Fruit fly (Drosophila melanogaster) whole organism, embryonic: ENCODE results near the gene Mst89B.
A peak's percentile ranks its signal among the peaks of the same experiment; 100 is the strongest.

Source experiments
- Antp ChIP-seq: fragments of 200-800 bp; sonication (Bioruptor generic); optimal IDR thresholded peaks from 3 replicates; lab custom pipeline; 2016; ENCODE audit warnings: missing biosample characterization, missing genetic modification characterization
- Atf3 ChIP-seq: fragments of 200-800 bp; sonication (Bioruptor generic); optimal IDR thresholded peaks from 3 replicates; lab custom pipeline; 2016; ENCODE audit warnings: missing biosample characterization, missing genetic modification characterization
- Bgb ChIP-seq: fragments of 200-800 bp; sonication (Bioruptor generic); IDR thresholded peaks from 2 replicates; pipeline ENCODE4 v1.3.6; 2022; ENCODE audit warnings: missing biosample characterization, missing genetic modification characterization; ENCODE audit not compliant: partially characterized antibody
- CG1024 ChIP-seq: fragments of 200-800 bp; sonication (Bioruptor generic); IDR thresholded peaks from 2 replicates; pipeline ENCODE4 v1.3.6; 2022; ENCODE audit warnings: missing biosample characterization, missing genetic modification characterization
- CG11504 ChIP-seq: fragments of 200-800 bp; sonication (Bioruptor generic); optimal IDR thresholded peaks from 3 replicates; lab custom pipeline; 2019; ENCODE audit warnings: missing biosample characterization, mild to moderate bottlenecking, missing genetic modification characterization, moderate library complexity
- CG12071 ChIP-seq: fragments of 200-800 bp; sonication (Bioruptor generic); optimal IDR thresholded peaks from 3 replicates; lab custom pipeline; 2018; ENCODE audit warnings: missing biosample characterization, mild to moderate bottlenecking, missing genetic modification characterization
- CG12744 ChIP-seq: fragments of 200-800 bp; sonication (Bioruptor generic); optimal IDR thresholded peaks from 2 replicates; lab custom pipeline; 2016; ENCODE audit warnings: missing biosample characterization, missing genetic modification characterization
- CG13894 ChIP-seq: fragments of 200-800 bp; sonication (Bioruptor generic); optimal IDR thresholded peaks from 3 replicates; lab custom pipeline; 2018; ENCODE audit warnings: missing biosample characterization, mild to moderate bottlenecking, missing genetic modification characterization, moderate library complexity
- CG15514 ChIP-seq: fragments of 200-800 bp; sonication (Bioruptor generic); optimal IDR thresholded peaks from 3 replicates; lab custom pipeline; 2017; ENCODE audit warnings: missing biosample characterization, missing genetic modification characterization, mild to moderate bottlenecking, moderate library complexity, missing genetic modification reagents
- CG18262 ChIP-seq: fragments of 200-800 bp; optimal IDR thresholded peaks from 3 replicates; lab custom pipeline; 2019; ENCODE audit warnings: missing biosample characterization, mild to moderate bottlenecking, missing genetic modification characterization, moderate library complexity
- CG2120 ChIP-seq: fragments of 200-800 bp; sonication (Bioruptor generic); optimal IDR thresholded peaks from 3 replicates; lab custom pipeline; 2016; ENCODE audit warnings: missing biosample characterization, missing genetic modification characterization
- CG2889 ChIP-seq: fragments of 200-800 bp; sonication (Bioruptor generic); IDR thresholded peaks from 3 replicates; pipeline ENCODE4 v1.3.6; 2022; ENCODE audit warnings: missing biosample characterization, missing genetic modification characterization
- CG30403 ChIP-seq: fragments of 200-800 bp; sonication (Bioruptor generic); optimal IDR thresholded peaks from 3 replicates; lab custom pipeline; 2016; ENCODE audit warnings: missing biosample characterization, missing genetic modification characterization
- CG31441 ChIP-seq: fragments of 200-800 bp; sonication (Bioruptor generic); IDR thresholded peaks from 2 replicates; pipeline ENCODE4 v1.3.6; 2022; ENCODE audit warnings: missing biosample characterization, missing genetic modification characterization
- CG32772 ChIP-seq: fragments of 200-800 bp; sonication (Bioruptor generic); IDR thresholded peaks from 2 replicates; pipeline ENCODE4 v1.3.6; 2022; ENCODE audit warnings: missing biosample characterization, missing genetic modification characterization
- CG6813 ChIP-seq: fragments of 200-800 bp; sonication (Bioruptor generic); optimal IDR thresholded peaks from 2 replicates; lab custom pipeline; 2017; ENCODE audit warnings: missing biosample characterization, missing genetic modification characterization, mild to moderate bottlenecking, moderate library complexity, missing genetic modification reagents
- CG7556 ChIP-seq: fragments of 200-800 bp; sonication (Bioruptor generic); optimal IDR thresholded peaks from 2 replicates; lab custom pipeline; 2017; ENCODE audit warnings: missing biosample characterization, mild to moderate bottlenecking, missing genetic modification characterization
- Dbx ChIP-seq: fragments of 200-800 bp; sonication (Bioruptor generic); IDR thresholded peaks from 3 replicates; pipeline ENCODE4 v1.3.6; 2022; ENCODE audit warnings: missing biosample characterization, missing genetic modification characterization
- Dek ChIP-seq: fragments of 200-800 bp; sonication (Bioruptor generic); optimal IDR thresholded peaks from 3 replicates; lab custom pipeline; 2019; ENCODE audit warnings: missing biosample characterization, mild to moderate bottlenecking, missing genetic modification characterization, moderate library complexity
- Fer1 ChIP-seq: fragments of 200-800 bp; sonication (Bioruptor generic); optimal IDR thresholded peaks from 2 replicates; lab custom pipeline; 2017; ENCODE audit warnings: missing biosample characterization, mild to moderate bottlenecking, missing genetic modification characterization
- H15 ChIP-seq: fragments of 200-800 bp; sonication (Bioruptor generic); IDR thresholded peaks from 3 replicates; pipeline ENCODE4 v1.3.6; 2022; ENCODE audit warnings: missing biosample characterization, missing genetic modification characterization
- HLH3B ChIP-seq: fragments of 200-800 bp; sonication (Bioruptor generic); IDR thresholded peaks from 2 replicates; pipeline ENCODE4 v1.3.6; 2022; ENCODE audit warnings: missing biosample characterization, missing genetic modification characterization
- Hey ChIP-seq: fragments of 200-800 bp; sonication (Bioruptor generic); optimal IDR thresholded peaks from 3 replicates; lab custom pipeline; 2018; ENCODE audit warnings: missing biosample characterization, mild to moderate bottlenecking, missing genetic modification characterization
- Kr ChIP-seq: fragments of 200-800 bp; sonication (Bioruptor generic); optimal IDR thresholded peaks from 2 replicates; lab custom pipeline; 2017; ENCODE audit warnings: missing biosample characterization, mild to moderate bottlenecking, missing genetic modification characterization
- Nf-YA ChIP-seq: fragments of 200-800 bp; sonication (Bioruptor generic); IDR thresholded peaks from 2 replicates; pipeline ENCODE4 v1.3.6; 2022; ENCODE audit warnings: missing biosample characterization, missing genetic modification characterization
- Nf-YC ChIP-seq: fragments of 200-800 bp; optimal IDR thresholded peaks from 3 replicates; lab custom pipeline; 2019; ENCODE audit warnings: missing biosample characterization, mild to moderate bottlenecking, missing genetic modification characterization, moderate library complexity
- Sox102F ChIP-seq: fragments of 200-800 bp; sonication (Bioruptor generic); optimal IDR thresholded peaks from 2 replicates; lab custom pipeline; 2018; ENCODE audit warnings: missing biosample characterization, mild to moderate bottlenecking, missing genetic modification characterization, moderate library complexity
- al ChIP-seq: fragments of 200-800 bp; sonication (Bioruptor generic); IDR thresholded peaks from 2 replicates; pipeline ENCODE4 v1.3.6; 2022; ENCODE audit warnings: missing biosample characterization, missing genetic modification characterization
- ato ChIP-seq: fragments of 200-800 bp; sonication (Bioruptor generic); IDR thresholded peaks from 2 replicates; pipeline ENCODE4 v1.3.6; 2022; ENCODE audit warnings: missing biosample characterization, missing genetic modification characterization; ENCODE audit not compliant: partially characterized antibody
- bowl ChIP-seq: fragments of 200-800 bp; sonication (Bioruptor generic); IDR thresholded peaks from 2 replicates; pipeline ENCODE4 v1.3.6; 2022; ENCODE audit warnings: missing biosample characterization, missing genetic modification characterization
- btn ChIP-seq: fragments of 200-800 bp; sonication (Bioruptor generic); optimal IDR thresholded peaks from 2 replicates; lab custom pipeline; 2016; ENCODE audit warnings: missing biosample characterization, missing genetic modification characterization
- cg ChIP-seq: fragments of 200-800 bp; sonication (Bioruptor generic); optimal IDR thresholded peaks from 3 replicates; lab custom pipeline; 2019; ENCODE audit warnings: missing biosample characterization, mild to moderate bottlenecking, missing genetic modification characterization, moderate library complexity
- chinmo ChIP-seq: fragments of 200-800 bp; sonication (Bioruptor generic); IDR thresholded peaks from 4 replicates; pipeline ENCODE4 v1.3.6; 2022; ENCODE audit warnings: missing biosample characterization, missing genetic modification characterization; ENCODE audit not compliant: partially characterized antibody
- corto ChIP-seq: fragments of 200-800 bp; sonication (Bioruptor generic); optimal IDR thresholded peaks from 2 replicates; lab custom pipeline; 2016; ENCODE audit warnings: missing biosample characterization, mild to moderate bottlenecking, missing genetic modification characterization, moderate library complexity
- cwo ChIP-seq: fragments of 200-800 bp; sonication (Bioruptor generic); optimal IDR thresholded peaks from 3 replicates; lab custom pipeline; 2017; ENCODE audit warnings: missing biosample characterization, missing genetic modification characterization, mild to moderate bottlenecking, moderate library complexity, missing genetic modification reagents
- emc ChIP-seq: fragments of 200-800 bp; sonication (Bioruptor generic); optimal IDR thresholded peaks from 2 replicates; lab custom pipeline; 2016; ENCODE audit warnings: missing biosample characterization, missing genetic modification characterization
- gt ChIP-seq: fragments of 200-800 bp; sonication (Bioruptor generic); IDR thresholded peaks from 2 replicates; pipeline ENCODE4 v1.3.6; 2022; ENCODE audit warnings: missing biosample characterization, missing genetic modification characterization
- kni ChIP-seq: fragments of 200-800 bp; sonication (Bioruptor generic); optimal IDR thresholded peaks from 3 replicates; lab custom pipeline; 2017; ENCODE audit warnings: mild to moderate bottlenecking, missing biosample characterization, missing genetic modification reagents, missing genetic modification characterization
- lab ChIP-seq: fragments of 200-800 bp; sonication (Bioruptor generic); optimal IDR thresholded peaks from 3 replicates; lab custom pipeline; 2017; ENCODE audit warnings: missing biosample characterization, missing genetic modification characterization, mild to moderate bottlenecking, moderate library complexity, missing genetic modification reagents
- mld ChIP-seq: fragments of 200-800 bp; sonication (Bioruptor generic); IDR thresholded peaks from 3 replicates; pipeline ENCODE4 v1.3.6; 2022; ENCODE audit warnings: missing biosample characterization, missing genetic modification characterization; ENCODE audit not compliant: partially characterized antibody
- nerfin-1 ChIP-seq: fragments of 200-800 bp; sonication (Bioruptor generic); optimal IDR thresholded peaks from 3 replicates; lab custom pipeline; 2019; ENCODE audit warnings: missing biosample characterization, mild to moderate bottlenecking, missing genetic modification characterization, moderate library complexity
- nmo ChIP-seq: fragments of 200-800 bp; sonication (Bioruptor generic); optimal IDR thresholded peaks from 2 replicates; lab custom pipeline; 2018; ENCODE audit warnings: missing biosample characterization, mild to moderate bottlenecking, missing genetic modification characterization, moderate library complexity
- odd ChIP-seq: fragments of 200-800 bp; sonication (Bioruptor generic); optimal IDR thresholded peaks from 2 replicates; lab custom pipeline; 2017; ENCODE audit warnings: missing biosample characterization, mild to moderate bottlenecking, missing genetic modification characterization
- phol ChIP-seq: fragments of 200-800 bp; sonication (Bioruptor generic); optimal IDR thresholded peaks from 3 replicates; lab custom pipeline; 2018; ENCODE audit warnings: missing biosample characterization, mild to moderate bottlenecking, missing genetic modification characterization, moderate library complexity
- psq ChIP-seq: fragments of 200-800 bp; sonication (Bioruptor generic); optimal IDR thresholded peaks from 2 replicates; lab custom pipeline; 2017; ENCODE audit warnings: missing biosample characterization, missing genetic modification characterization
- seq ChIP-seq: fragments of 200-800 bp; sonication (Bioruptor generic); IDR thresholded peaks from 2 replicates; pipeline ENCODE4 v1.3.6; 2022; ENCODE audit warnings: missing biosample characterization, missing genetic modification characterization
- stc ChIP-seq: fragments of 200-800 bp; sonication (Bioruptor generic); IDR thresholded peaks from 2 replicates; pipeline ENCODE4 v1.3.6; 2022; ENCODE audit warnings: missing biosample characterization, missing genetic modification characterization
- usp ChIP-seq: fragments of >200 bp; optimal IDR thresholded peaks from 2 replicates; lab custom pipeline; 2017; ENCODE audit warnings: missing biosample characterization, missing genetic modification characterization

The Mst89B gene

dm6 chr3R:16223252-16224037, 43.4 kb upstream of the Mst89B start (continued):
- TF ChIP-seq phol (peak; percentile 53), stc (0 out of 2 replicates have a peak, but pooled peaks have one; percentile 6), odd (GFP tag; lab: Kevin White, UChicago) (no peak), psq (no peak), Sox102F (GFP tag; lab: Kevin White, UChicago) (peak; percentile 57), ato (GFP tag; lab: Robert Waterston, UW) (no peak), chinmo (GFP tag; lab: Robert Waterston, UW) (peak; percentile 89), emc (no peak), Nf-YC (tag; lab: Kevin White, UChicago) (peak; percentile 11), nmo (GFP tag; lab: Kevin White, UChicago) (peak; percentile 43), Antp (GFP tag; lab: Kevin White, UChicago) (peak; percentile 8), kni (peak; percentile 67), Dbx (peak; percentile 39; the same call in 1 of the 3 replicates), CG12744 (GFP tag; lab: Kevin White, UChicago) (no peak), HLH3B (GFP tag; lab: Robert Waterston, UW) (0 out of 2 replicates have a peak, but pooled peaks have one; percentile 16), mld (GFP tag; lab: Robert Waterston, UW) (no peak), Nf-YA (GFP tag; lab: Robert Waterston, UW) (no peak), bowl (GFP tag; lab: Robert Waterston, UW) (no peak), H15 (no peak), CG2889 (GFP tag; lab: Robert Waterston, UW) (no peak), CG7556 (GFP tag; lab: Kevin White, UChicago) (peak; percentile 55), CG13894 (tag; lab: Kevin White, UChicago) (peak; percentile 86), CG12071 (GFP tag; lab: Kevin White, UChicago) (peak; percentile 46), CG2120 (peak; percentile 15), CG18262 (peak; percentile 35), al (no peak), Fer1 (peak; percentile 55), CG32772 (GFP tag; lab: Robert Waterston, UW) (peak; percentile 38; the same call in 1 of the 2 replicates), cwo (GFP tag; lab: Kevin White, UChicago) (no peak), Kr (GFP tag; lab: Kevin White, UChicago) (no peak), CG1024 (0 out of 2 replicates have a peak, but pooled peaks have one; percentile 3), usp (GFP tag; lab: Kevin White, UChicago) (no peak), nerfin-1 (tag; lab: Kevin White, UChicago) (peak; percentile 8), corto (GFP tag; lab: Kevin White, UChicago) (no peak), btn (GFP tag; lab: Kevin White, UChicago) (no peak), cg (GFP tag; lab: Kevin White, UChicago) (peak; percentile 15), CG11504 (tag; lab: Kevin White, UChicago) (peak; percentile 78), CG15514 (GFP tag; lab: Kevin White, UChicago) (peak; percentile 40), Bgb (GFP tag; lab: Robert Waterston, UW) (peak; percentile 49), seq (GFP tag; lab: Robert Waterston, UW) (no peak), CG30403 (GFP tag; lab: Kevin White, UChicago) (peak; percentile 33), lab (GFP tag; lab: Kevin White, UChicago) (peak; percentile 43), gt (no peak), CG31441 (GFP tag; lab: Robert Waterston, UW) (no peak), CG6813 (GFP tag; lab: Kevin White, UChicago) (no peak), Dek (tag; lab: Kevin White, UChicago) (no peak), Atf3 (no peak), Hey (tag; lab: Kevin White, UChicago) (peak; percentile 46)
